Worm (Caenorhabditis elegans) whole organism, L4/young adult: ENCODE results near the gene zipt-9.

Source experiments
- W03F9.2 ChIP-seq: fragments of 150-350 bp; optimal IDR thresholded peaks from 2 replicates; lab custom pipeline; 2014; ENCODE audit warnings: missing biosample characterization, missing genetic modification characterization
- him-1 ChIP-seq: sonication (generic microtip); optimal IDR thresholded peaks from 2 replicates; lab custom pipeline; 2016; ENCODE audit warnings: missing genotype, missing genetic modification reagents, missing genetic modification characterization, missing compliant biosample characterization

- no peak for TF ChIP-seq W03F9.2 (tag; lab: Kevin White, UChicago)
- TF ChIP-seq him-1, result no peak
Observed at ce11 chrV:13738374-13738773, 23.3 kb upstream of the zipt-9 start, which contains the start of gene irg-5.
